Worm (Caenorhabditis elegans): Measurements from ENCODE around the gene arx-6.

arx-6 gene

ce11 chrIII:4878281-4878680 lies at the start of gene arx-6, which contains the start of gene tost-1:
arx-6 (plus strand) TSS chrIII:4878658.
tost-1 (minus strand) TSS chrIII:4878311.
- TF ChIP-seq lin-15B (tag; optimal IDR thresholded peaks at IDR 0.05) (peak; percentile 51), efl-1 (optimal IDR thresholded peaks at IDR 0.05) (peak; percentile 90 to 96), efl-1 (GFP tag; optimal IDR thresholded peaks at IDR 0.05 in 1 of 2) (peak; percentile 90 to 99), ceh-82 (tag; optimal IDR thresholded peaks at IDR 0.05) (peak in 2 of 3 experiments; percentile 2 to 30), lin-14 (GFP tag; optimal IDR thresholded peaks at IDR 0.05) (peak; percentile 18), unc-98 (GFP tag; IDR thresholded peaks at IDR 0.05) (no peak), Y116A8C.19 (tag; optimal IDR thresholded peaks at IDR 0.05; ENCODE audit: borderline replicate concordance) (no peak), vab-15 (tag; optimal IDR thresholded peaks at IDR 0.05) (no peak), zag-1 (tag; optimal IDR thresholded peaks at IDR 0.05) (no peak), skn-1 (tag; optimal IDR thresholded peaks at IDR 0.05) (peak; percentile 69), fos-1 (tag; optimal IDR thresholded peaks at IDR 0.05) (peak; percentile 38), lsy-2 (tag; optimal IDR thresholded peaks at IDR 0.05) (peak; percentile 42 to 73), mep-1 (tag; optimal IDR thresholded peaks at IDR 0.05) (peak; percentile 39), tbx-2 (tag; optimal IDR thresholded peaks at IDR 0.05) (peak; percentile 27), C04F5.9 (tag; optimal IDR thresholded peaks at IDR 0.05) (peak; percentile 5), xbp-1 (tag; optimal IDR thresholded peaks at IDR 0.05) (peak; percentile 36), nhr-20 (tag; optimal IDR thresholded peaks at IDR 0.05) (peak; percentile 36), lin-39 (tag; optimal IDR thresholded peaks at IDR 0.05) (no peak), nhr-47 (tag; optimal IDR thresholded peaks at IDR 0.05) (peak; percentile 48), nhr-77 (tag; optimal IDR thresholded peaks at IDR 0.05) (no peak), unc-30 (tag; optimal IDR thresholded peaks at IDR 0.05) (no peak), blmp-1 (tag; optimal IDR thresholded peaks at IDR 0.05) (peak; percentile 46), ama-1 (optimal IDR thresholded peaks at IDR 0.05) (no peak), ztf-11 (tag; optimal IDR thresholded peaks at IDR 0.05) (no peak), lin-35 (GFP tag; optimal IDR thresholded peaks at IDR 0.05) (peak; percentile 85 to 94), nhr-19 (GFP tag; conservative IDR thresholded peaks at IDR 0.05) (peak; percentile 20; the same call in 1 of the 2 replicates), isw-1 (GFP tag; IDR thresholded peaks at IDR 0.05) (no peak), pax-3 (tag; optimal IDR thresholded peaks at IDR 0.05) (no peak), ceh-88 (GFP tag; IDR thresholded peaks at IDR 0.05) (no peak), nhr-71 (tag; optimal IDR thresholded peaks at IDR 0.05) (peak; percentile 51), hlh-17 (GFP tag; optimal IDR thresholded peaks at IDR 0.05; ENCODE audit: borderline replicate concordance) (no peak), F16B12.6 (tag; optimal IDR thresholded peaks at IDR 0.05) (peak; percentile 4), dpl-1 (GFP tag; optimal IDR thresholded peaks at IDR 0.05) (peak; percentile 84 to 92 (median 89)), snu-23 (GFP tag; optimal IDR thresholded peaks at IDR 0.05) (peak; percentile 62), fkh-8 (tag; optimal IDR thresholded peaks at IDR 0.05) (peak; percentile 16), swsn-7 (tag; optimal IDR thresholded peaks at IDR 0.05) (peak; percentile 23), C16A3.4 (tag; optimal IDR thresholded peaks at IDR 0.05) (peak; percentile 57), rnt-1 (tag; optimal IDR thresholded peaks at IDR 0.05) (peak; percentile 41)

- TF ChIP-seq C16A3.4 (tag; optimal IDR thresholded peaks at IDR 0.05) (no peak), pax-3 (tag; optimal IDR thresholded peaks at IDR 0.05) (no peak), elt-2 (tag; optimal IDR thresholded peaks at IDR 0.05) (no peak), egl-13 (tag; optimal IDR thresholded peaks at IDR 0.05) (no peak), nhr-11 (tag; optimal IDR thresholded peaks at IDR 0.05) (no peak), fkh-8 (tag; optimal IDR thresholded peaks at IDR 0.05) (no peak), alr-1 (tag; optimal IDR thresholded peaks at IDR 0.05; ENCODE audit: borderline replicate concordance) (no peak), ztf-4 (tag; optimal IDR thresholded peaks at IDR 0.05) (no peak), fkh-4 (tag; optimal IDR thresholded peaks at IDR 0.05; ENCODE audit: borderline replicate concordance) (no peak), lin-15B (tag; optimal IDR thresholded peaks at IDR 0.05) (no peak), ceh-82 (tag; optimal IDR thresholded peaks at IDR 0.05) (no peak), mef-2 (tag; optimal IDR thresholded peaks at IDR 0.05) (no peak), aha-1 (tag; optimal IDR thresholded peaks at IDR 0.05) (no peak), F16B12.6 (tag; optimal IDR thresholded peaks at IDR 0.05) (no peak), lin-35 (GFP tag; optimal IDR thresholded peaks at IDR 0.05) (no peak), nhr-19 (GFP tag; conservative IDR thresholded peaks at IDR 0.05) (no peak)
These were observed 49.0 kb upstream of the arx-6 start, which contains the start of gene F26A1.9 for ce11 chrIII:4829440-4829839. F26A1.9 (minus strand) TSS chrIII:4829540.

Measured in whole organism, L1 larva.